Worm (Caenorhabditis elegans): ENCODE data around the gene ndnf-1.

DNA sequence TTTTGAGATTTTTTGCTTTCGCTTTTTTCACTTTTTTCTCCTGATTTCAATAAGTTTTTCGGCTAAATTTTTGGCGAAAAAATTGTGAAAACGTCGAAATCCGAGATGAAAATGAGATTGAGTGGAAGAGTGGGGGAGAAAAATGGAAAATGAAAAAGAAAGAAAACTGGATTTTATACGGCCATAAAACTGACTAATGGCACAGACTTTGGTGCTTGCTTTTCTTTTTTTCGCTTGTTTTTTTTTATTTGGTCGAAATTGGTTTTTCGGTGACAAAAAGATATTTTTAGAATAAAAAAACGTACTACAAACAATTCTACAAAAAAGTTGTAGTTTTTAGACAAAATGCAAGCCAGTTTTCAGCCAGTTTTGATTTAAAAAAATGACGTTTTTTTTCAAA, 25.9 kb downstream of the ndnf-1 start:
- TF ChIP-seq fkh-10 (GFP tag; optimal IDR thresholded peaks at IDR 0.05) (no peak), nhr-76 (tag; optimal IDR thresholded peaks at IDR 0.05) (no peak), ceh-82 (tag; optimal IDR thresholded peaks at IDR 0.05) (no peak)

Measured in whole organism, L4 larva.